Worm (Caenorhabditis elegans): Measurements from ENCODE around the gene F16G10.8.

ce11 chrII:2352546-2352945 is 30.7 kb downstream of the F16G10.8 start, which contains the start of gene F43C11.10:
- no peak for TF ChIP-seq ztf-23 (GFP tag; IDR thresholded peaks at IDR 0.05)
- no peak for TF ChIP-seq klf-2 (GFP tag; conservative IDR thresholded peaks at IDR 0.05)
- no peak for TF ChIP-seq flt-1 (GFP tag; IDR thresholded peaks at IDR 0.05)
- no peak for TF ChIP-seq med-1 (GFP tag; optimal IDR thresholded peaks at IDR 0.05; ENCODE audit: insufficient read depth)
